Worm (Caenorhabditis elegans) whole organism, L1 larva: ENCODE measurements around the gene tac-1.

Experiments
- C04F5.9 ChIP-seq: sonication (generic microtip); optimal IDR thresholded peaks from 2 replicates; lab custom pipeline; 2016; ENCODE audit warnings: missing genetic modification characterization, missing compliant biosample characterization
- C34B4.2 ChIP-seq: sonication (generic microtip); optimal IDR thresholded peaks from 2 replicates; lab custom pipeline; 2017; ENCODE audit warnings: mild to moderate bottlenecking, missing genetic modification characterization, missing compliant biosample characterization
- Y116A8C.19 ChIP-seq: sonication (generic microtip); optimal IDR thresholded peaks from 2 replicates; lab custom pipeline; 2016; ENCODE audit warnings: missing compliant biosample characterization, missing genetic modification characterization, borderline replicate concordance
- blmp-1 ChIP-seq: fragments of 150-350 bp; optimal IDR thresholded peaks from 2 replicates; lab custom pipeline; 2014; ENCODE audit warnings: missing biosample characterization, missing genetic modification characterization
- ceh-63 ChIP-seq: fragments of 200-800 bp; sonication (Bioruptor generic); optimal IDR thresholded peaks from 2 replicates; lab custom pipeline; 2018; ENCODE audit warnings: mild to moderate bottlenecking, missing genetic modification characterization, missing compliant biosample characterization
- ceh-8 ChIP-seq: fragments of 200-800 bp; sonication (Bioruptor generic); optimal IDR thresholded peaks from 2 replicates; lab custom pipeline; 2018; ENCODE audit warnings: mild to moderate bottlenecking, missing genetic modification characterization, moderate library complexity, missing compliant biosample characterization
- ceh-82 ChIP-seq, 3 experiments: fragments of 150-350 bp in 1 of 3; sonication (generic microtip) in 2 of 3; optimal IDR thresholded peaks; 2 replicates each; lab custom pipeline; 2014 to 2017; ENCODE audit warnings: missing biosample characterization in 3 of 3, missing genetic modification characterization in 3 of 3
- ceh-90 ChIP-seq: sonication (generic microtip); optimal IDR thresholded peaks from 2 replicates; lab custom pipeline; 2016; ENCODE audit warnings: missing genetic modification characterization, missing compliant biosample characterization
- dsc-1 ChIP-seq: sonication (generic microtip); optimal IDR thresholded peaks from 2 replicates; lab custom pipeline; 2016; ENCODE audit warnings: mild to moderate bottlenecking, missing genetic modification characterization, missing compliant biosample characterization
- efl-1 ChIP-seq, 4 experiments: fragments of 150-350 bp; optimal IDR thresholded peaks in 3 of 4; peaks in 1 of 4; 1 replicate in 1 of 4; 2 replicates in 3 of 4; lab custom pipeline; 2014; ENCODE audit warnings: missing biosample characterization in 2 of 4, missing genetic modification characterization in 2 of 4, missing genetic modification reagents in 2 of 4
- egl-13 ChIP-seq: sonication (generic microtip); optimal IDR thresholded peaks from 2 replicates; lab custom pipeline; 2016; ENCODE audit warnings: missing genotype, missing genetic modification reagents, missing genetic modification characterization, missing compliant biosample characterization
- elt-2 ChIP-seq: sonication (generic microtip); optimal IDR thresholded peaks from 2 replicates; lab custom pipeline; 2016; ENCODE audit warnings: missing genetic modification characterization, mild to moderate bottlenecking, inconsistent platforms, missing compliant biosample characterization, missing genetic modification reagents
- fkh-10 ChIP-seq: sonication (generic microtip); optimal IDR thresholded peaks from 2 replicates; lab custom pipeline; 2017; ENCODE audit warnings: missing biosample characterization, missing genetic modification reagents, missing genetic modification characterization
- fkh-4 ChIP-seq: sonication (generic microtip); optimal IDR thresholded peaks from 2 replicates; lab custom pipeline; 2016; ENCODE audit warnings: missing compliant biosample characterization, missing genetic modification characterization, borderline replicate concordance
- fkh-8 ChIP-seq: sonication (generic microtip); optimal IDR thresholded peaks from 2 replicates; lab custom pipeline; 2016; ENCODE audit warnings: mild to moderate bottlenecking, missing genetic modification characterization, missing compliant biosample characterization
- grh-1 ChIP-seq: fragments of 200-800 bp; sonication (Bioruptor generic); IDR thresholded peaks from 2 replicates; pipeline ENCODE4 v1.3.6; 2022; ENCODE audit warnings: missing genetic modification reagents, missing genetic modification characterization, missing compliant biosample characterization
- hpl-2 ChIP-seq: fragments of 150-350 bp; optimal IDR thresholded peaks from 2 replicates; lab custom pipeline; 2014; ENCODE audit warnings: missing biosample characterization, missing genetic modification reagents, missing genetic modification characterization
- isw-1 ChIP-seq: fragments of 200-800 bp; sonication (Bioruptor generic); IDR thresholded peaks from 2 replicates; pipeline ENCODE4 v1.3.6; 2022; ENCODE audit warnings: missing genetic modification characterization, missing compliant biosample characterization
- jun-1 ChIP-seq: fragments of 150-350 bp; optimal IDR thresholded peaks from 2 replicates; lab custom pipeline; 2014; ENCODE audit warnings: missing biosample characterization, missing genetic modification reagents, missing genetic modification characterization
- lin-13 ChIP-seq: fragments of 150-350 bp; optimal IDR thresholded peaks from 2 replicates; lab custom pipeline; 2014; ENCODE audit warnings: missing biosample characterization, missing genetic modification reagents, missing genetic modification characterization
- lin-14 ChIP-seq: fragments of 200-800 bp; sonication (Bioruptor generic); optimal IDR thresholded peaks from 2 replicates; lab custom pipeline; 2018; ENCODE audit warnings: mild to moderate bottlenecking, missing genetic modification characterization, moderate library complexity, missing compliant biosample characterization
- lin-35 ChIP-seq, 2 experiments: fragments of 150-350 bp; optimal IDR thresholded peaks; 2 replicates each; lab custom pipeline; 2014; ENCODE audit warnings: missing biosample characterization in 2 of 2, missing genetic modification characterization in 2 of 2, missing genetic modification reagents in 2 of 2
- lin-39 ChIP-seq: fragments of 150-350 bp; optimal IDR thresholded peaks from 2 replicates; lab custom pipeline; 2014; ENCODE audit warnings: missing biosample characterization, missing genetic modification reagents, missing genetic modification characterization
- lsy-2 ChIP-seq, 2 experiments: fragments of 150-350 bp; optimal IDR thresholded peaks; 2 replicates each; lab custom pipeline; 2014; ENCODE audit warnings: missing biosample characterization in 2 of 2, missing genetic modification characterization in 2 of 2
- mab-9 ChIP-seq: fragments of 200-800 bp; sonication (Bioruptor generic); IDR thresholded peaks from 2 replicates; pipeline ENCODE4 v1.3.6; 2022; ENCODE audit warnings: missing genetic modification reagents, missing genetic modification characterization, missing compliant biosample characterization
- mdl-1 ChIP-seq, 2 experiments: fragments of 150-350 bp; optimal IDR thresholded peaks; 2 replicates each; lab custom pipeline; 2014 to 2017; ENCODE audit warnings: missing biosample characterization in 2 of 2, missing genetic modification characterization in 2 of 2, inconsistent platforms in 1 of 2
- mep-1 ChIP-seq: fragments of 150-350 bp; optimal IDR thresholded peaks from 2 replicates; lab custom pipeline; 2014; ENCODE audit warnings: missing biosample characterization, missing genetic modification characterization
- nhr-11 ChIP-seq: fragments of 150-350 bp; optimal IDR thresholded peaks from 2 replicates; lab custom pipeline; 2014; ENCODE audit warnings: missing biosample characterization, missing genetic modification characterization
- nhr-19 ChIP-seq: fragments of 200-800 bp; sonication (Bioruptor generic); conservative IDR thresholded peaks from 2 replicates; pipeline ENCODE4 v1.3.6; 2022; ENCODE audit warnings: missing genetic modification characterization, missing compliant biosample characterization
- nhr-47 ChIP-seq: sonication (generic microtip); optimal IDR thresholded peaks from 2 replicates; lab custom pipeline; 2016; ENCODE audit warnings: mild to moderate bottlenecking, missing genetic modification characterization, moderate library complexity, missing compliant biosample characterization
- pax-3 ChIP-seq: fragments of 200-800 bp; sonication (Bioruptor generic); optimal IDR thresholded peaks from 2 replicates; lab custom pipeline; 2018; ENCODE audit warnings: mild to moderate bottlenecking, missing genetic modification characterization, moderate library complexity, missing compliant biosample characterization
- snpc-4 ChIP-seq: fragments of 150-350 bp; optimal IDR thresholded peaks from 2 replicates; lab custom pipeline; 2014; ENCODE audit warnings: missing biosample characterization, missing genetic modification characterization
- sptf-1 ChIP-seq: fragments of 150-350 bp; optimal IDR thresholded peaks from 2 replicates; lab custom pipeline; 2014; ENCODE audit warnings: missing biosample characterization, missing genetic modification characterization
- tlp-1 ChIP-seq: fragments of 150-350 bp; optimal IDR thresholded peaks from 2 replicates; lab custom pipeline; 2014; ENCODE audit warnings: missing biosample characterization, missing genetic modification characterization
- unc-130 ChIP-seq: fragments of 150-350 bp; optimal IDR thresholded peaks from 2 replicates; lab custom pipeline; 2017; ENCODE audit warnings: missing biosample characterization, missing genetic modification characterization, inconsistent platforms
- unc-86 ChIP-seq: sonication (generic microtip); optimal IDR thresholded peaks from 2 replicates; lab custom pipeline; 2016; ENCODE audit warnings: missing genetic modification characterization, missing compliant biosample characterization
- vab-15 ChIP-seq: sonication (generic microtip); optimal IDR thresholded peaks from 2 replicates; lab custom pipeline; 2017; ENCODE audit warnings: missing genotype, mild to moderate bottlenecking, missing genetic modification characterization, missing compliant biosample characterization
- zip-4 ChIP-seq: fragments of 200-800 bp; sonication (Bioruptor generic); optimal IDR thresholded peaks from 2 replicates; lab custom pipeline; 2018; ENCODE audit warnings: mild to moderate bottlenecking, missing genetic modification characterization, moderate library complexity, missing compliant biosample characterization
- ztf-4 ChIP-seq: fragments of 150-350 bp; optimal IDR thresholded peaks from 2 replicates; lab custom pipeline; 2014; ENCODE audit warnings: missing biosample characterization, missing genetic modification characterization

The tac-1 gene

ce11 chrII:14772113-14772512 is 18.4 kb upstream of the tac-1 start:
- TF ChIP-seq fkh-10 (GFP tag; lab: Kevin White, UChicago) (no peak), lin-14 (no peak), nhr-11 (tag; lab: Kevin White, UChicago) (no peak), zip-4 (GFP tag; lab: Kevin White, UChicago) (no peak), elt-2 (tag; lab: Kevin White, UChicago) (no peak), C04F5.9 (tag; lab: Kevin White, UChicago) (no peak), lin-13 (GFP tag; lab: Kevin White, UChicago) (no peak), ceh-82 (tag; optimal IDR thresholded peaks at IDR 0.05; lab: Kevin White, UChicago) (no peak), unc-130 (tag; lab: Kevin White, UChicago) (no peak), lsy-2 (tag; optimal IDR thresholded peaks at IDR 0.05; lab: Kevin White, UChicago) (no peak), efl-1 (optimal IDR thresholded peaks at IDR 0.05; lab: Kevin White, UChicago) (no peak), efl-1 (GFP tag; optimal IDR thresholded peaks at IDR 0.05 in 1 of 2; lab: Kevin White, UChicago) (no peak), hpl-2 (GFP tag; lab: Kevin White, UChicago) (no peak), grh-1 (GFP tag; lab: Robert Waterston, UW) (no peak)

- TF ChIP-seq ceh-63 (GFP tag; lab: Kevin White, UChicago), result no peak
- TF ChIP-seq unc-86 (tag; lab: Kevin White, UChicago), result no peak
- TF ChIP-seq nhr-47, result no peak
- TF ChIP-seq mdl-1 (tag; optimal IDR thresholded peaks at IDR 0.05; lab: Kevin White, UChicago), result no peak
- TF ChIP-seq fkh-8, result no peak
- no peak for TF ChIP-seq lin-35 (GFP tag; optimal IDR thresholded peaks at IDR 0.05; lab: Kevin White, UChicago)
- no peak for TF ChIP-seq C34B4.2
- TF ChIP-seq mep-1 (tag; lab: Kevin White, UChicago), result no peak
- TF ChIP-seq mab-9 (GFP tag; lab: Robert Waterston, UW), result no peak
- TF ChIP-seq hpl-2 (GFP tag; lab: Kevin White, UChicago), result no peak
- no peak for TF ChIP-seq blmp-1 (tag; lab: Kevin White, UChicago)
- TF ChIP-seq nhr-19 (GFP tag; lab: Robert Waterston, UW), result no peak
- no peak for TF ChIP-seq pax-3
- no peak for TF ChIP-seq Y116A8C.19 (tag; lab: Kevin White, UChicago)
- TF ChIP-seq egl-13 (tag; lab: Kevin White, UChicago), result no peak
Measured at ce11 chrII:14771096-14771495, 17.4 kb upstream of the tac-1 start.

ce11 chrII:14768804-14769203 is 15.1 kb upstream of the tac-1 start:
- no peak for TF ChIP-seq mep-1 (tag; lab: Kevin White, UChicago)
- TF ChIP-seq vab-15 (tag; lab: Kevin White, UChicago), result no peak
- TF ChIP-seq unc-86 (tag; lab: Kevin White, UChicago), result no peak
- no peak for TF ChIP-seq lin-13 (GFP tag; lab: Kevin White, UChicago)
- TF ChIP-seq lin-14, result no peak
- TF ChIP-seq grh-1 (GFP tag; lab: Robert Waterston, UW), result no peak
- TF ChIP-seq, all 84 proteins: peak for 0

ce11 chrII:14762528-14762927 is 8.9 kb upstream of the tac-1 start:
- TF ChIP-seq nhr-19 (GFP tag; lab: Robert Waterston, UW) (peak; percentile 64), isw-1 (peak; percentile 21; the same call in 1 of the 2 replicates)

- no peak for TF ChIP-seq ztf-4
- TF ChIP-seq snpc-4 (tag; lab: Kevin White, UChicago), result no peak
Measured at ce11 chrII:14757711-14758110, 4.0 kb upstream of the tac-1 start, which contains the start of gene Y54E2A.5. TSS of gene Y54E2A.5 (minus strand) at chrII:14757811.

ce11 chrII:14753246-14753645 is 431 bp downstream of the tac-1 start:
- TF ChIP-seq dsc-1 (tag; lab: Kevin White, UChicago) (no peak), fkh-4 (tag; lab: Kevin White, UChicago) (no peak), jun-1 (tag; lab: Kevin White, UChicago) (no peak), snpc-4 (tag; lab: Kevin White, UChicago) (no peak), sptf-1 (tag; lab: Kevin White, UChicago) (no peak), ceh-90 (tag; lab: Kevin White, UChicago) (no peak), tlp-1 (tag; lab: Kevin White, UChicago) (no peak), ceh-8 (no peak), elt-2 (tag; lab: Kevin White, UChicago) (no peak), lin-39 (no peak)
- TF ChIP-seq, all 84 proteins: peak for 0
